Fruit fly (Drosophila melanogaster): ENCODE measurements around the gene CtIP.

Gene CtIP

DNA sequence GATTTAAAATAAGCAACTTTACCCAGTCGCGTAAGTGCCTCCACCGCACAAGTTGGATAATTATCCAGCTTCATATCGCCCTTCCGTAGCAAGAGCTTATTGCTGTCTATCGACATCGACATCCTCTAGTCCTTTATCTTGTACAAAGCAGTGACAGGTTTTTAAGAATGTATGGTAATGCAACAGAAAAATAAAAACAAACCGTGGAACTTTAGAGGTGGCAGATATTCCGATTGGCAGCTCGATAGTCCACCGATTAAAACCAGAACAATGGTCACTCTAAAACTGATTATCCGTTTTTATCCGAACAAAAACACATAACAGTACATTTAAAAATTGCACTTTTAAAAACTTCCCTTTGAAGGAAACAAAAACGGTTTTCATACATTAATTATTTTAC lies 8.6 kb upstream of the CtIP start, which contains the start of gene CG5274:
CG5274 (minus strand) TSS at position 218 of the 400 bp plus-strand sequence.
- TF ChIP-seq Dll (optimal IDR thresholded peaks at IDR 0.05) = no peak
- no peak for TF ChIP-seq EcR (GFP tag; optimal IDR thresholded peaks at IDR 0.05)
- no peak for TF ChIP-seq psq (optimal IDR thresholded peaks at IDR 0.05)
- no peak for TF ChIP-seq CG8478 (optimal IDR thresholded peaks at IDR 0.05)
- no peak for TF ChIP-seq pan (optimal IDR thresholded peaks at IDR 0.05)

- TF ChIP-seq pan (optimal IDR thresholded peaks at IDR 0.05) = no peak
- no peak for TF ChIP-seq usp (GFP tag; optimal IDR thresholded peaks at IDR 0.05)
- TF ChIP-seq Dll (optimal IDR thresholded peaks at IDR 0.05) = no peak
- TF ChIP-seq psq (optimal IDR thresholded peaks at IDR 0.05) = no peak
- TF ChIP-seq EcR (GFP tag; optimal IDR thresholded peaks at IDR 0.05) = no peak
- no peak for TF ChIP-seq CG8478 (optimal IDR thresholded peaks at IDR 0.05)
These were observed 5.9 kb upstream of the CtIP start, which contains the start of gene CG5262 for dm6 chr3L:20430182-20430581. TSS of gene CG5262 (minus strand) at chr3L:20430475.

DNA sequence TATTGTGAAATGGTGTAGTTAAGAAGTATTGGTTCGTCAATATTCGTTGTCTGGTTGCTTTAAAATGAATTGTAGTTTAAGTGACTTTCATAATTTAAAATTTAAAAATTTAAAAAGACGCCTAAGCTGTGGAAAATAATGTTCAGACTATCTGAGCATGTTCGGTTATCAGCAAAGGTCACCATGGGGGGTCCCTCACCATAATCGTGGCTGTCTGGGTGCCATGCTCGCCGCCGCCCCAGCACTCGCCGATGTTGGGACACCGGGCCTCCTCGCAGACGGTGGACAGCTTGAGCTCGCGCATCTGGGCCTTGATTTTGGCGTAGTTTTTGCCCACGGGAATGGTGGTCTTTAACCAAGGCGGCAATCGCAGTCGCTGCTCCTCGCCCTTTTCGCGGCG lies 4.4 kb upstream of the CtIP start:
- TF ChIP-seq Dll (optimal IDR thresholded peaks at IDR 0.05) = no peak
- TF ChIP-seq pan (optimal IDR thresholded peaks at IDR 0.05) = no peak
- no peak for TF ChIP-seq EcR (GFP tag; optimal IDR thresholded peaks at IDR 0.05)
- TF ChIP-seq usp (GFP tag; optimal IDR thresholded peaks at IDR 0.05) = no peak
- no peak for TF ChIP-seq CG8478 (optimal IDR thresholded peaks at IDR 0.05)
- TF ChIP-seq psq (optimal IDR thresholded peaks at IDR 0.05) = no peak

dm6 chr3L:20432297-20432696 lies 3.8 kb upstream of the CtIP start, which contains the start of the genes Las and Psn:
TSS of gene Las (minus strand) at chr3L:20432361.
TSS of gene Psn (plus strand) at chr3L:20432468.
- TF ChIP-seq CG8478 (optimal IDR thresholded peaks at IDR 0.05) (no peak), usp (GFP tag; optimal IDR thresholded peaks at IDR 0.05) (no peak), EcR (GFP tag; optimal IDR thresholded peaks at IDR 0.05) (no peak), Dll (optimal IDR thresholded peaks at IDR 0.05) (no peak), psq (optimal IDR thresholded peaks at IDR 0.05) (no peak), pan (optimal IDR thresholded peaks at IDR 0.05) (no peak)

- TF ChIP-seq EcR (GFP tag; optimal IDR thresholded peaks at IDR 0.05) (no peak), usp (GFP tag; optimal IDR thresholded peaks at IDR 0.05) (no peak), pan (optimal IDR thresholded peaks at IDR 0.05) (no peak), psq (optimal IDR thresholded peaks at IDR 0.05) (no peak), CG8478 (optimal IDR thresholded peaks at IDR 0.05) (no peak), Dll (optimal IDR thresholded peaks at IDR 0.05) (no peak)
These were observed 3.7 kb downstream of the CtIP start, which contains the start of gene Hpd for dm6 chr3L:20439772-20440171. TSS of gene Hpd (minus strand) at chr3L:20439872.

dm6 chr3L:20440902-20441429 lies 4.9 kb downstream of the CtIP start:
- no peak for TF ChIP-seq psq (optimal IDR thresholded peaks at IDR 0.05)
- TF ChIP-seq usp (GFP tag; optimal IDR thresholded peaks at IDR 0.05) = no peak
- TF ChIP-seq Dll (optimal IDR thresholded peaks at IDR 0.05) = no peak
- TF ChIP-seq CG8478 (optimal IDR thresholded peaks at IDR 0.05) = no peak
- TF ChIP-seq pan (optimal IDR thresholded peaks at IDR 0.05) = no peak
- TF ChIP-seq EcR (GFP tag; optimal IDR thresholded peaks at IDR 0.05) = no peak

- TF ChIP-seq pan (optimal IDR thresholded peaks at IDR 0.05) (no peak), usp (GFP tag; optimal IDR thresholded peaks at IDR 0.05) (no peak), EcR (GFP tag; optimal IDR thresholded peaks at IDR 0.05) (no peak), CG8478 (optimal IDR thresholded peaks at IDR 0.05) (no peak), Dll (optimal IDR thresholded peaks at IDR 0.05) (no peak), psq (optimal IDR thresholded peaks at IDR 0.05) (no peak)
These were observed 5.8 kb downstream of the CtIP start, which contains the start of gene CG5910 for dm6 chr3L:20441632-20442469. TSS of gene CG5910 (plus strand) at chr3L:20442419.

DNA sequence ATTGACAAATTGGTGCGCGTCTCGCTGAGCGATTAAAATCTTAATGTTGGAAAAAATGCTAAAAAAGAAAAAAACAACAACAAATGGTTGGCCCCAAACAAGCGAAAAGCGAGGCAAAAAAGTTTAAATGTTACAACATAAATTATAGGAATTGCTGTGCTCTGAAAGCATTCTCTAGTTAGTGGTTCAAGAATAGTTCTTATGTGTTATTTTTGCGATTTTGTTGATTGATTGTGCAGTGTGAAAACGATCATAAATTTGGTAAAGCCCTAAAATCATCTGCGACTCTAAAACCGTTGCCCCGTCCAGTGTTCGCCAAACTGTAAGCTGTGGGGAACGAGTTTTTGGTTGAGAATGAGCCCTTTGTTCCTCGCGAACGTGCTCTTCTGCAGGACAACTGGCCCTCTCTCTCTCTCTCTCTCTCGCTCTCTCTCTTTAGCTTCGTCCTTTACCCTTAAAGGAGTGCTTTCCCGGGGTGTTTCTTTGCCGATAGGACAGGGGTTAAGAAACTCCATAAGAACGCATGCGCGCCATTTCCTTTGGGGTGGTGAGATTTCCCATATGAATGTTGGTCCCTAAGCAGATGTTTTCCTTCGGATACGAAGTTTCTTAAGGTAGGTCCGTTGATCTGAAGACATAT lies 6.7 kb downstream of the CtIP start:
- TF ChIP-seq pan (optimal IDR thresholded peaks at IDR 0.05) (no peak), psq (optimal IDR thresholded peaks at IDR 0.05) (no peak), EcR (GFP tag; optimal IDR thresholded peaks at IDR 0.05) (no peak), CG8478 (optimal IDR thresholded peaks at IDR 0.05) (no peak), usp (GFP tag; optimal IDR thresholded peaks at IDR 0.05) (no peak), Dll (optimal IDR thresholded peaks at IDR 0.05) (no peak)

DNA sequence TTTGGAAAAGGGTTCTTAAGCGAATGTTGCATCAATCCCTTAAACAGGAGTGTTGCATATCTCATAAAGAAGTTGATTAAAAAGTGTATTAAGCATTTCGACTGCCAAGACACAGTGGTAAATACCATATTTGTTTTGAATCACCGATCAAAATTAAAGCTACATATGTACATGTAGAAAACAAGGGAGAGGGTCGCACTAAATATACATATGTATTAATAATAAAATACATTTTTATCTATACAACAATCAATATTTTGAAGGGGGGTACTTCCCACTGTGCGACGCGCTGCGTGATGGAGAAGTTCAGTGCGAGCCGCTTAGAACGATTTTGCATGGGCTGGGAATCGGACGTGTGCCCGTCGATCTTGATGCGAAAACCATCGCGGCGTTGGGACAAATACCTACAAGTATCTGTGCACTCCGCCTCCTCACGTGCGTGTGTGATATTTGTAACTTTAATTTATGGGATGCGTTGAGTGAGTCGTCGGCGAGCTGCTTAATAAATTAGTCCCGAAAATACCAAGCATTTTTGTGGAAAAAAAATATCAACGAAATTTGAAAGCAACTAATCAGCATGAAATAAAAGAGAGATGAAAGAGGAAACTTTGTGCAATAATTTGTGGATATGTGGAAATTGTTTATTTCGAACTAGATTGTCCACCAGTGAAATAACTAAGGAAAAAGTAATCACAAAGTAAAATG lies 8.9 kb downstream of the CtIP start:
- no peak for TF ChIP-seq EcR (GFP tag; optimal IDR thresholded peaks at IDR 0.05)
- TF ChIP-seq Dll (optimal IDR thresholded peaks at IDR 0.05) = no peak
- no peak for TF ChIP-seq CG8478 (optimal IDR thresholded peaks at IDR 0.05)
- TF ChIP-seq usp (GFP tag; optimal IDR thresholded peaks at IDR 0.05) = no peak
- TF ChIP-seq pan (optimal IDR thresholded peaks at IDR 0.05) = no peak
- no peak for TF ChIP-seq psq (optimal IDR thresholded peaks at IDR 0.05)

dm6 chr3L:20446030-20446429 lies 10.0 kb downstream of the CtIP start:
- TF ChIP-seq EcR (GFP tag; optimal IDR thresholded peaks at IDR 0.05) (no peak), CG8478 (optimal IDR thresholded peaks at IDR 0.05) (no peak), usp (GFP tag; optimal IDR thresholded peaks at IDR 0.05) (no peak), pan (optimal IDR thresholded peaks at IDR 0.05) (no peak), Dll (optimal IDR thresholded peaks at IDR 0.05) (no peak), psq (optimal IDR thresholded peaks at IDR 0.05) (no peak)

DNA sequence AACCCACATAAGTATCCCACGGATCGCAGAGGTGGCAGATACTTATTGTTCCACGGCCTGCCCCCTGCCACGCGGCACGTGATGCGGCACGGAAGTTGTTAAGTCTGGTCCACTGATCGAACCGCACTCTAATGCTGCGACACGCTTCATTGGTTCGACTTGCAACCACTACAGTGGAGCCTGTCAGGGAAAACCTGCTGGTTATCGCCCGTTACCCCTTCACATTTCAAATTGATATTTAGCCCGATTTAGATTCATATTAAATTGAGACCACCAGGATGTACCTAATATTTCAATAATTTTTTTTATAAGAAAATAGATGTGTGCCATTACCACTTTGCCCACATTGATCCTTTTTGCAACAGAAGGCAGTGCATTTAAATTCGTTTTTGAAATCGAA lies 11.3 kb downstream of the CtIP start:
- no peak for TF ChIP-seq CG8478 (optimal IDR thresholded peaks at IDR 0.05)
- TF ChIP-seq usp (GFP tag; optimal IDR thresholded peaks at IDR 0.05) = no peak
- TF ChIP-seq psq (optimal IDR thresholded peaks at IDR 0.05) = no peak
- no peak for TF ChIP-seq pan (optimal IDR thresholded peaks at IDR 0.05)
- no peak for TF ChIP-seq Dll (optimal IDR thresholded peaks at IDR 0.05)
- no peak for TF ChIP-seq EcR (GFP tag; optimal IDR thresholded peaks at IDR 0.05)

Measured in whole organism.